Worm (Caenorhabditis elegans) whole organism, young adult: Measurements from ENCODE around the gene M176.11.

ENCODE experiments used
- B0019.2 ChIP-seq: fragments of 200-800 bp; sonication (Bioruptor generic); conservative IDR thresholded peaks from 2 replicates; pipeline ENCODE4 v1.3.6; 2022; ENCODE audit warnings: missing genetic modification reagents, missing genetic modification characterization, missing compliant biosample characterization
- B0336.3 ChIP-seq: fragments of 200-800 bp; sonication (Bioruptor generic); IDR thresholded peaks from 2 replicates; pipeline ENCODE4 v1.3.6; 2022; ENCODE audit warnings: missing genetic modification characterization, missing compliant biosample characterization
- C06A6.2 ChIP-seq: fragments of 200-800 bp; sonication (Bioruptor generic); conservative IDR thresholded peaks from 2 replicates; pipeline ENCODE4 v1.3.6; 2022; ENCODE audit warnings: missing genetic modification characterization, missing compliant biosample characterization
- F22D6.2 ChIP-seq: sonication (generic microtip); optimal IDR thresholded peaks from 2 replicates; lab custom pipeline; 2016; ENCODE audit warnings: mild to moderate bottlenecking, missing genetic modification characterization, missing compliant biosample characterization
- F23B12.7 ChIP-seq: sonication (generic microtip); optimal IDR thresholded peaks from 2 replicates; lab custom pipeline; 2017; ENCODE audit warnings: missing genetic modification characterization, mild to moderate bottlenecking, missing compliant biosample characterization, antibody characterized with exemption, moderate library complexity; ENCODE audit not compliant: insufficient read depth
- F39B2.1 ChIP-seq: fragments of 200-800 bp; sonication (Bioruptor generic); IDR thresholded peaks from 2 replicates; pipeline ENCODE4 v1.3.6; 2022; ENCODE audit warnings: missing genetic modification reagents, missing genetic modification characterization, missing compliant biosample characterization
- F52B5.7 ChIP-seq: sonication (generic microtip); optimal IDR thresholded peaks from 2 replicates; lab custom pipeline; 2016; ENCODE audit warnings: mild to moderate bottlenecking, missing genetic modification characterization, missing compliant biosample characterization
- Y53G8AR.9 ChIP-seq: fragments of 200-800 bp; sonication (Bioruptor generic); conservative IDR thresholded peaks from 2 replicates; pipeline ENCODE4 v1.3.6; 2022; ENCODE audit warnings: missing genetic modification reagents, missing genetic modification characterization, missing compliant biosample characterization
- ama-1 ChIP-seq, 3 experiments: fragments of 150-350 bp in 1 of 3; sonication (generic microtip) in 2 of 3; optimal IDR thresholded peaks; 2 replicates each; lab custom pipeline; 2014 to 2018; ENCODE audit warnings: missing biosample characterization in 2 of 3, missing genetic modification characterization in 2 of 3, missing genetic modification reagents in 2 of 3
- aptf-3 ChIP-seq: fragments of 200-800 bp; sonication (Bioruptor generic); IDR thresholded peaks from 2 replicates; pipeline ENCODE4 v1.3.6; 2022; ENCODE audit warnings: missing genetic modification characterization, missing compliant biosample characterization
- atf-7 ChIP-seq: sonication (generic microtip); optimal IDR thresholded peaks from 2 replicates; lab custom pipeline; 2017; ENCODE audit warnings: mild to moderate bottlenecking, missing genetic modification characterization, missing compliant biosample characterization
- attf-5 ChIP-seq: fragments of 200-800 bp; sonication (Bioruptor generic); optimal IDR thresholded peaks from 2 replicates; lab custom pipeline; 2018; ENCODE audit warnings: mild to moderate bottlenecking, missing genetic modification characterization, missing compliant biosample characterization
- bed-1 ChIP-seq: fragments of 200-800 bp; sonication (Bioruptor generic); IDR thresholded peaks from 2 replicates; pipeline ENCODE4 v1.3.6; 2022; ENCODE audit warnings: missing genetic modification reagents, missing genetic modification characterization, missing compliant biosample characterization
- ceh-40 ChIP-seq: fragments of 200-800 bp; sonication (Bioruptor generic); IDR thresholded peaks from 2 replicates; pipeline ENCODE4 v1.3.6; 2022; ENCODE audit warnings: missing genetic modification characterization, missing compliant biosample characterization
- ceh-79 ChIP-seq: sonication (generic microtip); optimal IDR thresholded peaks from 2 replicates; lab custom pipeline; 2017; ENCODE audit warnings: mild to moderate bottlenecking, missing genetic modification characterization, missing compliant biosample characterization
- ets-4 ChIP-seq: fragments of 200-800 bp; sonication (Bioruptor generic); optimal IDR thresholded peaks from 2 replicates; lab custom pipeline; 2018; ENCODE audit warnings: mild to moderate bottlenecking, missing genetic modification characterization, missing compliant biosample characterization
- fkh-3 ChIP-seq: sonication (generic microtip); optimal IDR thresholded peaks from 2 replicates; lab custom pipeline; 2016; ENCODE audit warnings: mild to moderate bottlenecking, missing genetic modification characterization, missing compliant biosample characterization
- hmg-20 ChIP-seq: fragments of 200-800 bp; sonication (Bioruptor generic); IDR thresholded peaks from 2 replicates; pipeline ENCODE4 v1.3.6; 2022; ENCODE audit warnings: missing genetic modification reagents, missing genetic modification characterization, missing compliant biosample characterization
- let-526 ChIP-seq: fragments of 200-800 bp; sonication (Bioruptor generic); IDR thresholded peaks from 2 replicates; pipeline ENCODE4 v1.3.6; 2022; ENCODE audit warnings: missing genetic modification reagents, missing genetic modification characterization, missing compliant biosample characterization
- lin-26 ChIP-seq: fragments of 200-800 bp; sonication (Bioruptor generic); IDR thresholded peaks from 2 replicates; pipeline ENCODE4 v1.3.6; 2022; ENCODE audit warnings: missing genetic modification reagents, missing genetic modification characterization, missing compliant biosample characterization
- lsl-1 ChIP-seq: fragments of 200-800 bp; sonication (Bioruptor generic); optimal IDR thresholded peaks from 2 replicates; lab custom pipeline; 2018; ENCODE audit warnings: mild to moderate bottlenecking, missing genetic modification characterization, moderate library complexity, missing compliant biosample characterization
- madf-3 ChIP-seq: fragments of 200-800 bp; sonication (Bioruptor generic); IDR thresholded peaks from 2 replicates; pipeline ENCODE4 v1.3.6; 2022; ENCODE audit warnings: missing genetic modification reagents, missing genetic modification characterization, missing compliant biosample characterization
- pbrm-1 ChIP-seq: fragments of 200-800 bp; sonication (Bioruptor generic); IDR thresholded peaks from 2 replicates; pipeline ENCODE4 v1.3.6; 2022; ENCODE audit warnings: missing genetic modification reagents, missing genetic modification characterization, missing compliant biosample characterization
- rcor-1 ChIP-seq: fragments of 200-800 bp; sonication (Bioruptor generic); IDR thresholded peaks from 2 replicates; pipeline ENCODE4 v1.3.6; 2022; ENCODE audit warnings: missing genetic modification reagents, missing genetic modification characterization, missing compliant biosample characterization
- repo-1 ChIP-seq: sonication (generic microtip); optimal IDR thresholded peaks from 2 replicates; lab custom pipeline; 2017; ENCODE audit warnings: mild to moderate bottlenecking, missing genetic modification characterization, missing compliant biosample characterization
- rpc-1 ChIP-seq, 2 experiments: fragments of 150-350 bp in 1 of 2; sonication (generic microtip) in 1 of 2; optimal IDR thresholded peaks; 2 replicates each; lab custom pipeline; 2014 to 2018; ENCODE audit warnings: missing biosample characterization in 1 of 2, missing genetic modification characterization in 1 of 2, missing genetic modification reagents in 1 of 2, missing genotype in 1 of 2
- sdz-38 ChIP-seq: sonication (generic microtip); optimal IDR thresholded peaks from 2 replicates; lab custom pipeline; 2016; ENCODE audit warnings: missing genotype, missing genetic modification characterization, missing compliant biosample characterization
- snpc-4 ChIP-seq, 5 experiments: fragments of 150-350 bp in 1 of 5; sonication (generic microtip) in 4 of 5; optimal IDR thresholded peaks; 2 replicates each; lab custom pipeline; 2014 to 2018; ENCODE audit warnings: missing genetic modification characterization in 5 of 5, missing biosample characterization in 3 of 5, antibody characterized with exemption in 2 of 5, mild to moderate bottlenecking in 2 of 5, missing compliant biosample characterization in 2 of 5, missing genotype in 2 of 5, moderate library complexity in 2 of 5, missing genetic modification reagents in 1 of 5
- tbx-9 ChIP-seq: sonication (generic microtip); optimal IDR thresholded peaks from 2 replicates; lab custom pipeline; 2016; ENCODE audit warnings: borderline replicate concordance, missing genetic modification characterization, inconsistent platforms, missing compliant biosample characterization
- unc-62 ChIP-seq: fragments of 150-350 bp; optimal IDR thresholded peaks from 2 replicates; lab custom pipeline; 2014; ENCODE audit warnings: missing biosample characterization, missing genetic modification reagents, missing genetic modification characterization
- ztf-22 ChIP-seq: fragments of 200-800 bp; sonication (Bioruptor generic); optimal IDR thresholded peaks from 2 replicates; lab custom pipeline; 2018; ENCODE audit warnings: mild to moderate bottlenecking, missing genetic modification characterization, moderate library complexity, missing compliant biosample characterization
- ztf-25 ChIP-seq: fragments of 200-800 bp; sonication (Bioruptor generic); IDR thresholded peaks from 2 replicates; pipeline ENCODE4 v1.3.6; 2022; ENCODE audit warnings: missing genetic modification reagents, missing genetic modification characterization, missing compliant biosample characterization
- ztf-26 ChIP-seq: sonication (generic microtip); optimal IDR thresholded peaks from 2 replicates; lab custom pipeline; 2017; ENCODE audit warnings: missing genetic modification characterization, missing compliant biosample characterization

Gene M176.11

DNA sequence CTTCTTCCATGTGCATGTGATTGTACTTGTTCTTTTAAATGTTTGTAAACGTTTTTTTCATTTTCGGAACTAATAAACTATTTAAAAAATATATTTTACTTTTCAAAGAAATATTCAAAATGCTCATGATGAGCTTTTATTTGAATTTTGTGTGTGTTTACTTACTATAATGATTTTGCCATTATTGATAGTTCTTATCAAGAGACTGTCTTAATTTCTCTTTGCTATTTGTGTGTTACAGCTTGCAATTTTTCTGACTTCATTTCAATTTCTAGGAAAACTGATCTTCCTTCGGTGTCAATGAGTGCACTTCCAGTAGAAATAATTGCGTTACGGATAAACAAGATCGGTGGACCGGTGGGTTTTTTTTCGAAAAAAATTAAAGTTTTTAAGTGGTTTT, 47.3 kb upstream of the M176.11 start, which contains the start of gene C06C3.12:
Gene C06C3.12 (plus strand): TSS at position 301 of the 400 bp plus-strand sequence.
- no peak for TF ChIP-seq sdz-38
- no peak for TF ChIP-seq lsl-1 (GFP tag; lab: Kevin White, UChicago)
- no peak for TF ChIP-seq aptf-3
- TF ChIP-seq ceh-79 (tag; lab: Kevin White, UChicago), result no peak
- no peak for TF ChIP-seq rcor-1 (GFP tag; lab: Robert Waterston, UW)
- no peak for TF ChIP-seq tbx-9 (tag; lab: Kevin White, UChicago)
- TF ChIP-seq lin-26 (GFP tag; lab: Robert Waterston, UW), result no peak
- no peak for TF ChIP-seq F22D6.2 (tag; lab: Kevin White, UChicago)
- TF ChIP-seq snpc-4 (GFP tag; optimal IDR thresholded peaks at IDR 0.05; lab: Kevin White, UChicago), result no peak
- TF ChIP-seq snpc-4 (tag; optimal IDR thresholded peaks at IDR 0.05; lab: Kevin White, UChicago), result no peak
- TF ChIP-seq madf-3 (GFP tag; lab: Robert Waterston, UW), result no peak
- TF ChIP-seq ztf-26, result no peak
- no peak for TF ChIP-seq pbrm-1 (GFP tag; lab: Robert Waterston, UW)
- TF ChIP-seq bed-1, result no peak
- TF ChIP-seq F39B2.1 (GFP tag; lab: Robert Waterston, UW), result no peak
- no peak for TF ChIP-seq attf-5
- no peak for TF ChIP-seq ets-4
- TF ChIP-seq B0019.2 (GFP tag; lab: Robert Waterston, UW), result no peak
- no peak for TF ChIP-seq ama-1 (optimal IDR thresholded peaks at IDR 0.05; lab: Kevin White, UChicago)
- TF ChIP-seq ama-1 (GFP tag; optimal IDR thresholded peaks at IDR 0.05; lab: Kevin White, UChicago), result no peak
- no peak for TF ChIP-seq Y53G8AR.9 (GFP tag; lab: Robert Waterston, UW)
- no peak for TF ChIP-seq atf-7
- TF ChIP-seq, all 124 proteins: peak for 0

DNA sequence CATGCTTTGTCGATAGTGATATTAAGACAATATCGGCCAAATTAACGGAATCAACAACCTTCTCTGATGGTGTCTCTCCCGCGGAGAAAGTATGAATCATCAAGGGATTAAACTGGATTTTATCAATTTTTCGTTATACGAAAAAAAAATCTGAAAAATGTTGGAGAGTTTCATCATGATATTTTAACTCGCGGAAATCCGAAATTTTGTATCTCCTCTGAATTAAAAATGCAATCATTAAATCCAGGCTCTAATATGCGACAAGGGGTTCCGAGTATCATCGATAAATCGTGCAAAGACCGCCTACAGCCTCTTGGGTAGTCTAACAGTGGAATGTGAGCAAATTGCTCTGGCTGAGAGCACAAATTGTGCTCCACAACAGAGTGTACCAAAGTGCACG, 44.9 kb upstream of the M176.11 start, which contains the start of gene C06C3.10:
Gene C06C3.10 (minus strand): TSS at position 101 of the 400 bp plus-strand sequence.
- TF ChIP-seq repo-1 (tag; lab: Kevin White, UChicago) (no peak), B0336.3 (GFP tag; lab: Robert Waterston, UW) (no peak), rpc-1 (optimal IDR thresholded peaks at IDR 0.05; lab: Kevin White, UChicago) (no peak), rpc-1 (tag; optimal IDR thresholded peaks at IDR 0.05; lab: Kevin White, UChicago) (no peak), F23B12.7 (tag; lab: Kevin White, UChicago) (no peak), ceh-40 (GFP tag; lab: Robert Waterston, UW) (no peak), C06A6.2 (GFP tag; lab: Robert Waterston, UW) (no peak), ztf-25 (GFP tag; lab: Robert Waterston, UW) (no peak), tbx-9 (tag; lab: Kevin White, UChicago) (no peak)

DNA sequence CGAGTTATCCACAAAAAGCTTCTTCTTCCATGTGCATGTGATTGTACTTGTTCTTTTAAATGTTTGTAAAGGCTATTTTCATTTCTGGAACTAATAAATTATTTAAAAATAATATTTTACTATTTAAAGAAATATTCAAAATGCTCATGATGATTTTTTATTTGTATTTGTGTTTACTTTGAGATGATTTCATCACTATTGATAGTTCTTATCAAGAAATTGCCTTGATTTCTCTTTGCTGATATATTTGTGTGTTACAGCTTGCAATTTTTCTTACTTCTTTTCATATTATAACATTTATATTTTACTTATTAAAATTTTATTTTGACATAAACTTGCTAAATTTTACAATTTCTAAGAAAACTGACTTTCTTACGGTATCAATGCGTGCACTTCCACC, 43.9 kb upstream of the M176.11 start:
- TF ChIP-seq F22D6.2 (tag; lab: Kevin White, UChicago) (no peak), rcor-1 (GFP tag; lab: Robert Waterston, UW) (no peak), fkh-3 (no peak), unc-62 (GFP tag; lab: Kevin White, UChicago) (no peak), ztf-22 (GFP tag; lab: Kevin White, UChicago) (no peak), C06A6.2 (GFP tag; lab: Robert Waterston, UW) (no peak), sdz-38 (no peak)

DNA sequence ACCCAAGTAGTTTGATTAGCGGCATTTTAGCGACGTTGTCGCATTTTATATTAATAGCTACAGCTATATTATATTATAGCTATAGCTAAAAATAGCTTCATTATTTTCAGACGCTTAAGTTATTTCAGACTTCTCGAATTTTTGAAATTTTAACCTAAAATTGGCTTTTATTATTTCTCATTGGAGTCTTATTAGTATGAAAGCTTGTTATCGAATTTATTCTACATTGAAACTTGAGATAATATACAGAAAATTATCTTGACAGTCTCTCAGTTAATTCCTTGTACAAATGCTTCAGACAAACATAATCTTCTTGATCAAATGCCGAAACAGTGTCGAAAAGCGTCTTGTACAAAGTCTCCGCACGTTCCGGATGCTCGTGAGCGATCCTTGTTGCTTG, 42.3 kb upstream of the M176.11 start, which contains the start of gene srh-48:
Gene srh-48 (plus strand): TSS at position 301 of the 400 bp plus-strand sequence.
- no peak for TF ChIP-seq hmg-20 (GFP tag; lab: Robert Waterston, UW)
- no peak for TF ChIP-seq let-526 (GFP tag; lab: Robert Waterston, UW)
- TF ChIP-seq F52B5.7 (tag; lab: Kevin White, UChicago), result no peak
- no peak for TF ChIP-seq ztf-25 (GFP tag; lab: Robert Waterston, UW)
- TF ChIP-seq, all 124 proteins: peak for 0
